Fruit fly (Drosophila melanogaster): Measurements from ENCODE around the gene CG9458.

dm6 chr3R:9816879-9817278 is 2.8 kb downstream of the CG9458 start, which contains the start of gene CG16904:
- no peak for TF ChIP-seq CG11294 (GFP tag; IDR thresholded peaks at IDR 0.05)
- TF ChIP-seq lz (GFP tag; optimal IDR thresholded peaks at IDR 0.05): no peak
- TF ChIP-seq fkh (GFP tag; optimal IDR thresholded peaks at IDR 0.05): no peak
- no peak for TF ChIP-seq CG32006 (GFP tag; optimal IDR thresholded peaks at IDR 0.05)
- TF ChIP-seq CG3032 (tag; optimal IDR thresholded peaks at IDR 0.05): no peak
- TF ChIP-seq Sox102F (GFP tag; optimal IDR thresholded peaks at IDR 0.05): no peak
- no peak for TF ChIP-seq CG7368 (GFP tag; optimal IDR thresholded peaks at IDR 0.05)
- no peak for TF ChIP-seq CG8119 (GFP tag; IDR thresholded peaks at IDR 0.05)
- TF ChIP-seq Hr39 (GFP tag; optimal IDR thresholded peaks at IDR 0.05): no peak
- no peak for TF ChIP-seq svp (GFP tag)
- TF ChIP-seq Eip78C (GFP tag): no peak
- no peak for TF ChIP-seq Eip93F (GFP tag; optimal IDR thresholded peaks at IDR 0.05)
- TF ChIP-seq OdsH (GFP tag; optimal IDR thresholded peaks at IDR 0.05): no peak
- no peak for TF ChIP-seq CG6163 (GFP tag; IDR thresholded peaks at IDR 0.05)
